Worm (Caenorhabditis elegans) whole organism, L1 larva: Measurements from ENCODE around the gene F31E8.5.

Experiments used
- C04F5.9 ChIP-seq: sonication (generic microtip); optimal IDR thresholded peaks from 2 replicates; lab custom pipeline; 2016; ENCODE audit warnings: missing genetic modification characterization, missing compliant biosample characterization
- C34B4.2 ChIP-seq: sonication (generic microtip); optimal IDR thresholded peaks from 2 replicates; lab custom pipeline; 2017; ENCODE audit warnings: mild to moderate bottlenecking, missing genetic modification characterization, missing compliant biosample characterization
- F16B12.6 ChIP-seq: fragments of 150-350 bp; optimal IDR thresholded peaks from 2 replicates; lab custom pipeline; 2014; ENCODE audit warnings: missing biosample characterization, missing genetic modification characterization
- blmp-1 ChIP-seq: fragments of 150-350 bp; optimal IDR thresholded peaks from 2 replicates; lab custom pipeline; 2014; ENCODE audit warnings: missing biosample characterization, missing genetic modification characterization
- ceh-8 ChIP-seq: fragments of 200-800 bp; sonication (Bioruptor generic); optimal IDR thresholded peaks from 2 replicates; lab custom pipeline; 2018; ENCODE audit warnings: mild to moderate bottlenecking, missing genetic modification characterization, moderate library complexity, missing compliant biosample characterization
- ceh-82 ChIP-seq, 3 experiments: fragments of 150-350 bp in 1 of 3; sonication (generic microtip) in 2 of 3; optimal IDR thresholded peaks; 2 replicates each; lab custom pipeline; 2014 to 2017; ENCODE audit warnings: missing biosample characterization in 3 of 3, missing genetic modification characterization in 3 of 3
- dpl-1 ChIP-seq, 3 experiments: fragments of 150-350 bp in 2 of 3; sonication (generic microtip) in 1 of 3; optimal IDR thresholded peaks; 2 replicates each; lab custom pipeline; 2014 to 2017; ENCODE audit warnings: missing biosample characterization in 3 of 3, missing genetic modification characterization in 3 of 3, missing genetic modification reagents in 3 of 3
- dsc-1 ChIP-seq: sonication (generic microtip); optimal IDR thresholded peaks from 2 replicates; lab custom pipeline; 2016; ENCODE audit warnings: mild to moderate bottlenecking, missing genetic modification characterization, missing compliant biosample characterization
- efl-3 ChIP-seq: fragments of 200-800 bp; sonication (Bioruptor generic); optimal IDR thresholded peaks from 2 replicates; lab custom pipeline; 2018; ENCODE audit warnings: mild to moderate bottlenecking, missing genetic modification characterization, missing compliant biosample characterization
- egl-13 ChIP-seq: sonication (generic microtip); optimal IDR thresholded peaks from 2 replicates; lab custom pipeline; 2016; ENCODE audit warnings: missing genotype, missing genetic modification reagents, missing genetic modification characterization, missing compliant biosample characterization
- elt-3 ChIP-seq, 6 experiments: fragments of 150-350 bp in 1 of 6; sonication (generic microtip); optimal IDR thresholded peaks; 2 replicates each; lab custom pipeline; 2017 to 2018; ENCODE audit warnings: missing biosample characterization in 6 of 6, missing genetic modification characterization in 6 of 6, inconsistent platforms in 1 of 6
- fkh-4 ChIP-seq: sonication (generic microtip); optimal IDR thresholded peaks from 2 replicates; lab custom pipeline; 2016; ENCODE audit warnings: missing compliant biosample characterization, missing genetic modification characterization, borderline replicate concordance
- fkh-8 ChIP-seq: sonication (generic microtip); optimal IDR thresholded peaks from 2 replicates; lab custom pipeline; 2016; ENCODE audit warnings: mild to moderate bottlenecking, missing genetic modification characterization, missing compliant biosample characterization
- fos-1 ChIP-seq: fragments of 150-350 bp; optimal IDR thresholded peaks from 2 replicates; lab custom pipeline; 2014; ENCODE audit warnings: missing biosample characterization, missing genetic modification characterization
- hlh-17 ChIP-seq: fragments of 200-800 bp; sonication (Bioruptor generic); optimal IDR thresholded peaks from 2 replicates; lab custom pipeline; 2018; ENCODE audit warnings: missing genetic modification characterization, mild to moderate bottlenecking, missing compliant biosample characterization, moderate library complexity, borderline replicate concordance
- isw-1 ChIP-seq: fragments of 200-800 bp; sonication (Bioruptor generic); IDR thresholded peaks from 2 replicates; pipeline ENCODE4 v1.3.6; 2022; ENCODE audit warnings: missing genetic modification characterization, missing compliant biosample characterization
- jun-1 ChIP-seq: fragments of 150-350 bp; optimal IDR thresholded peaks from 2 replicates; lab custom pipeline; 2014; ENCODE audit warnings: missing biosample characterization, missing genetic modification reagents, missing genetic modification characterization
- lin-13 ChIP-seq: fragments of 150-350 bp; optimal IDR thresholded peaks from 2 replicates; lab custom pipeline; 2014; ENCODE audit warnings: missing biosample characterization, missing genetic modification reagents, missing genetic modification characterization
- lin-14 ChIP-seq: fragments of 200-800 bp; sonication (Bioruptor generic); optimal IDR thresholded peaks from 2 replicates; lab custom pipeline; 2018; ENCODE audit warnings: mild to moderate bottlenecking, missing genetic modification characterization, moderate library complexity, missing compliant biosample characterization
- lin-15B ChIP-seq: fragments of 150-350 bp; sonication (generic microtip); optimal IDR thresholded peaks from 3 replicates; lab custom pipeline; 2014; ENCODE audit warnings: missing biosample characterization, missing genetic modification characterization
- lin-35 ChIP-seq, 2 experiments: fragments of 150-350 bp; optimal IDR thresholded peaks; 2 replicates each; lab custom pipeline; 2014; ENCODE audit warnings: missing biosample characterization in 2 of 2, missing genetic modification characterization in 2 of 2, missing genetic modification reagents in 2 of 2
- lsy-2 ChIP-seq, 2 experiments: fragments of 150-350 bp; optimal IDR thresholded peaks; 2 replicates each; lab custom pipeline; 2014; ENCODE audit warnings: missing biosample characterization in 2 of 2, missing genetic modification characterization in 2 of 2
- mab-9 ChIP-seq: fragments of 200-800 bp; sonication (Bioruptor generic); IDR thresholded peaks from 2 replicates; pipeline ENCODE4 v1.3.6; 2022; ENCODE audit warnings: missing genetic modification reagents, missing genetic modification characterization, missing compliant biosample characterization
- mdl-1 ChIP-seq, 2 experiments: fragments of 150-350 bp; optimal IDR thresholded peaks; 2 replicates each; lab custom pipeline; 2014 to 2017; ENCODE audit warnings: missing biosample characterization in 2 of 2, missing genetic modification characterization in 2 of 2, inconsistent platforms in 1 of 2
- mef-2 ChIP-seq: fragments of 150-350 bp; optimal IDR thresholded peaks from 2 replicates; lab custom pipeline; 2014; ENCODE audit warnings: missing biosample characterization, missing genetic modification characterization
- mep-1 ChIP-seq: fragments of 150-350 bp; optimal IDR thresholded peaks from 2 replicates; lab custom pipeline; 2014; ENCODE audit warnings: missing biosample characterization, missing genetic modification characterization
- nhr-11 ChIP-seq: fragments of 150-350 bp; optimal IDR thresholded peaks from 2 replicates; lab custom pipeline; 2014; ENCODE audit warnings: missing biosample characterization, missing genetic modification characterization
- nhr-19 ChIP-seq: fragments of 200-800 bp; sonication (Bioruptor generic); conservative IDR thresholded peaks from 2 replicates; pipeline ENCODE4 v1.3.6; 2022; ENCODE audit warnings: missing genetic modification characterization, missing compliant biosample characterization
- nhr-20 ChIP-seq: sonication (generic microtip); optimal IDR thresholded peaks from 2 replicates; lab custom pipeline; 2016; ENCODE audit warnings: mild to moderate bottlenecking, missing genetic modification characterization, missing compliant biosample characterization
- nhr-237 ChIP-seq: fragments of 150-350 bp; optimal IDR thresholded peaks from 2 replicates; lab custom pipeline; 2014; ENCODE audit warnings: missing biosample characterization, missing genetic modification characterization
- nhr-28 ChIP-seq: fragments of 150-350 bp; optimal IDR thresholded peaks from 2 replicates; lab custom pipeline; 2014; ENCODE audit warnings: missing biosample characterization, missing genetic modification characterization
- nhr-47 ChIP-seq: sonication (generic microtip); optimal IDR thresholded peaks from 2 replicates; lab custom pipeline; 2016; ENCODE audit warnings: mild to moderate bottlenecking, missing genetic modification characterization, moderate library complexity, missing compliant biosample characterization
- nhr-71 ChIP-seq: sonication (generic microtip); optimal IDR thresholded peaks from 2 replicates; lab custom pipeline; 2016; ENCODE audit warnings: mild to moderate bottlenecking, missing genetic modification characterization, moderate library complexity, missing compliant biosample characterization
- nhr-76 ChIP-seq: sonication (generic microtip); optimal IDR thresholded peaks from 2 replicates; lab custom pipeline; 2017; ENCODE audit warnings: missing biosample characterization, missing genetic modification characterization
- nhr-77 ChIP-seq: fragments of 150-350 bp; optimal IDR thresholded peaks from 2 replicates; lab custom pipeline; 2014; ENCODE audit warnings: missing biosample characterization, missing genetic modification characterization
- nhr-84 ChIP-seq: sonication (generic microtip); optimal IDR thresholded peaks from 2 replicates; lab custom pipeline; 2017; ENCODE audit warnings: missing biosample characterization, missing genetic modification characterization
- nhr-85 ChIP-seq: sonication (generic microtip); peaks from one replicate; lab custom pipeline; 2016; ENCODE audit warnings: missing genetic modification characterization, inconsistent platforms, missing compliant biosample characterization
- nhr-90 ChIP-seq: sonication (generic microtip); optimal IDR thresholded peaks from 2 replicates; lab custom pipeline; 2016; ENCODE audit warnings: mild to moderate bottlenecking, missing genetic modification characterization, missing compliant biosample characterization; ENCODE audit not compliant: poor library complexity
- pax-3 ChIP-seq: fragments of 200-800 bp; sonication (Bioruptor generic); optimal IDR thresholded peaks from 2 replicates; lab custom pipeline; 2018; ENCODE audit warnings: mild to moderate bottlenecking, missing genetic modification characterization, moderate library complexity, missing compliant biosample characterization
- pqm-1 ChIP-seq: sonication (generic microtip); optimal IDR thresholded peaks from 3 replicates; lab custom pipeline; 2017; ENCODE audit warnings: missing biosample characterization, missing genetic modification characterization
- rnt-1 ChIP-seq: sonication (generic microtip); optimal IDR thresholded peaks from 2 replicates; lab custom pipeline; 2016; ENCODE audit warnings: mild to moderate bottlenecking, missing genetic modification characterization, moderate library complexity, missing compliant biosample characterization
- snpc-4 ChIP-seq: fragments of 150-350 bp; optimal IDR thresholded peaks from 2 replicates; lab custom pipeline; 2014; ENCODE audit warnings: missing biosample characterization, missing genetic modification characterization
- sox-4 ChIP-seq: sonication (generic microtip); optimal IDR thresholded peaks from 2 replicates; lab custom pipeline; 2016; ENCODE audit warnings: missing genetic modification characterization, missing compliant biosample characterization
- sup-37 ChIP-seq: fragments of 200-800 bp; sonication (Bioruptor generic); optimal IDR thresholded peaks from 2 replicates; lab custom pipeline; 2018; ENCODE audit warnings: mild to moderate bottlenecking, missing genetic modification characterization, missing compliant biosample characterization
- unc-30 ChIP-seq: sonication (generic microtip); optimal IDR thresholded peaks from 2 replicates; lab custom pipeline; 2017; ENCODE audit warnings: missing biosample characterization, missing genetic modification characterization
- unc-62 ChIP-seq: fragments of 150-350 bp; optimal IDR thresholded peaks from 2 replicates; lab custom pipeline; 2014; ENCODE audit warnings: missing biosample characterization, missing genetic modification reagents, missing genetic modification characterization
- unc-86 ChIP-seq: sonication (generic microtip); optimal IDR thresholded peaks from 2 replicates; lab custom pipeline; 2016; ENCODE audit warnings: missing genetic modification characterization, missing compliant biosample characterization
- xbp-1 ChIP-seq: sonication (generic microtip); optimal IDR thresholded peaks from 2 replicates; lab custom pipeline; 2016; ENCODE audit warnings: missing genetic modification characterization, missing compliant biosample characterization
- zag-1 ChIP-seq: fragments of 150-350 bp; optimal IDR thresholded peaks from 2 replicates; lab custom pipeline; 2014; ENCODE audit warnings: missing biosample characterization, missing genetic modification characterization
- ztf-11 ChIP-seq, 2 experiments: sonication (generic microtip); optimal IDR thresholded peaks; 2 replicates each; lab custom pipeline; 2016 to 2017; ENCODE audit warnings: missing genetic modification characterization in 2 of 2, missing biosample characterization in 1 of 2, missing compliant biosample characterization in 1 of 2
- ztf-4 ChIP-seq: fragments of 150-350 bp; optimal IDR thresholded peaks from 2 replicates; lab custom pipeline; 2014; ENCODE audit warnings: missing biosample characterization, missing genetic modification characterization

F31E8.5 gene

ce11 chrII:6827388-6827787 is 20.3 kb upstream of the F31E8.5 start (continued):
- TF ChIP-seq isw-1 (GFP tag; lab: Robert Waterston, UW) (no peak), unc-62 (GFP tag; lab: Kevin White, UChicago) (no peak), blmp-1 (tag; lab: Kevin White, UChicago) (peak; percentile 84), ztf-4 (tag; lab: Kevin White, UChicago) (peak; percentile 45), lin-13 (GFP tag; lab: Kevin White, UChicago) (peak; percentile 55), C04F5.9 (no peak), snpc-4 (no peak), mab-9 (GFP tag; lab: Robert Waterston, UW) (no peak), ceh-82 (tag; optimal IDR thresholded peaks at IDR 0.05; lab: Kevin White, UChicago) (peak in 2 of 3 experiments; percentile 6 to 45), unc-86 (peak; percentile 10), nhr-85 (tag; lab: Kevin White, UChicago) (peak; percentile 93), lin-35 (GFP tag; optimal IDR thresholded peaks at IDR 0.05; lab: Kevin White, UChicago) (peak; percentile 18 to 25), nhr-19 (peak; percentile 71), hlh-17 (no peak)

ce11 chrII:6826726-6827125 is 19.7 kb upstream of the F31E8.5 start:
- TF ChIP-seq ztf-11 (tag; optimal IDR thresholded peaks at IDR 0.05; lab: Kevin White, UChicago) (no peak), lsy-2 (tag; optimal IDR thresholded peaks at IDR 0.05; lab: Kevin White, UChicago) (peak in 1 of 2 experiments; percentile 62), mep-1 (peak; percentile 23), hlh-17 (no peak), nhr-85 (tag; lab: Kevin White, UChicago) (peak; percentile 51), efl-3 (GFP tag; lab: Kevin White, UChicago) (no peak), nhr-90 (tag; lab: Kevin White, UChicago) (no peak), C34B4.2 (tag; lab: Kevin White, UChicago) (no peak), nhr-77 (tag; lab: Kevin White, UChicago) (no peak), unc-30 (no peak), dpl-1 (GFP tag; optimal IDR thresholded peaks at IDR 0.05; lab: Kevin White, UChicago) (no peak), nhr-47 (no peak), nhr-20 (peak; percentile 60), lin-14 (GFP tag; lab: Kevin White, UChicago) (peak; percentile 76), nhr-76 (tag; lab: Kevin White, UChicago) (no peak), nhr-71 (peak; percentile 51), unc-62 (GFP tag; lab: Kevin White, UChicago) (no peak), rnt-1 (tag; lab: Kevin White, UChicago) (peak; percentile 35), blmp-1 (tag; lab: Kevin White, UChicago) (peak; percentile 99), fkh-4 (no peak), sox-4 (tag; lab: Kevin White, UChicago) (no peak), mef-2 (tag; lab: Kevin White, UChicago) (no peak), ceh-8 (GFP tag; lab: Kevin White, UChicago) (no peak), fkh-8 (tag; lab: Kevin White, UChicago) (no peak), zag-1 (tag; lab: Kevin White, UChicago) (no peak), lin-15B (no peak), jun-1 (tag; lab: Kevin White, UChicago) (no peak), nhr-19 (peak; percentile 36; the same call in 1 of the 2 replicates), F16B12.6 (tag; lab: Kevin White, UChicago) (no peak), nhr-28 (tag; lab: Kevin White, UChicago) (no peak), egl-13 (tag; lab: Kevin White, UChicago) (no peak), pax-3 (tag; lab: Kevin White, UChicago) (no peak), dsc-1 (tag; lab: Kevin White, UChicago) (no peak), nhr-84 (no peak), nhr-11 (tag; lab: Kevin White, UChicago) (no peak), nhr-237 (tag; lab: Kevin White, UChicago) (no peak), lin-35 (GFP tag; optimal IDR thresholded peaks at IDR 0.05; lab: Kevin White, UChicago) (peak; percentile 11 to 19), mdl-1 (tag; optimal IDR thresholded peaks at IDR 0.05; lab: Kevin White, UChicago) (peak in 1 of 2 experiments; percentile 16), fos-1 (tag; lab: Kevin White, UChicago) (no peak), sup-37 (no peak), pqm-1 (tag; lab: Kevin White, UChicago) (no peak), C04F5.9 (no peak), xbp-1 (tag; lab: Kevin White, UChicago) (no peak), elt-3 (tag; optimal IDR thresholded peaks at IDR 0.05; lab: Kevin White, UChicago) (peak in 1 of 6 experiments; percentile 69)
